Worm (Caenorhabditis elegans) whole organism, young adult: Measurements from ENCODE around the gene srlf-3.
A peak's percentile ranks its signal among the peaks of the same experiment; 100 is the strongest.

Source experiments
- F23B12.7 ChIP-seq: sonication (generic microtip); optimal IDR thresholded peaks from 2 replicates; lab custom pipeline; 2017; ENCODE audit warnings: missing genetic modification characterization, mild to moderate bottlenecking, missing compliant biosample characterization, antibody characterized with exemption, moderate library complexity; ENCODE audit not compliant: insufficient read depth
- ccch-3 ChIP-seq: fragments of 200-800 bp; sonication (Bioruptor generic); optimal IDR thresholded peaks from 2 replicates; lab custom pipeline; 2018; ENCODE audit warnings: mild to moderate bottlenecking, missing genetic modification characterization, missing compliant biosample characterization
- ets-4 ChIP-seq: fragments of 200-800 bp; sonication (Bioruptor generic); optimal IDR thresholded peaks from 2 replicates; lab custom pipeline; 2018; ENCODE audit warnings: mild to moderate bottlenecking, missing genetic modification characterization, missing compliant biosample characterization
- lin-26 ChIP-seq: fragments of 200-800 bp; sonication (Bioruptor generic); IDR thresholded peaks from 2 replicates; pipeline ENCODE4 v1.3.6; 2022; ENCODE audit warnings: missing genetic modification reagents, missing genetic modification characterization, missing compliant biosample characterization
- lir-1 ChIP-seq: fragments of 200-800 bp; sonication (Bioruptor generic); conservative IDR thresholded peaks from 2 replicates; pipeline ENCODE4 v1.3.6; 2022; ENCODE audit warnings: missing genetic modification reagents, missing genetic modification characterization, missing compliant biosample characterization
- lsl-1 ChIP-seq: fragments of 200-800 bp; sonication (Bioruptor generic); optimal IDR thresholded peaks from 2 replicates; lab custom pipeline; 2018; ENCODE audit warnings: mild to moderate bottlenecking, missing genetic modification characterization, moderate library complexity, missing compliant biosample characterization
- madf-8 ChIP-seq: fragments of 200-800 bp; sonication (Bioruptor generic); conservative IDR thresholded peaks from 2 replicates; pipeline ENCODE4 v1.3.6; 2022; ENCODE audit warnings: missing genetic modification reagents, missing genetic modification characterization, missing compliant biosample characterization
- nfya-2 ChIP-seq: fragments of 200-800 bp; sonication (Bioruptor generic); IDR thresholded peaks from 2 replicates; pipeline ENCODE4 v1.3.6; 2022; ENCODE audit warnings: missing genetic modification reagents, missing genetic modification characterization, missing compliant biosample characterization
- nhr-120 ChIP-seq: fragments of 200-800 bp; sonication (Bioruptor generic); IDR thresholded peaks from 2 replicates; pipeline ENCODE4 v1.3.6; 2022; ENCODE audit warnings: missing genetic modification characterization, missing compliant biosample characterization
- nhr-80 ChIP-seq: sonication (generic microtip); optimal IDR thresholded peaks from 2 replicates; lab custom pipeline; 2016; ENCODE audit warnings: missing genetic modification characterization, missing compliant biosample characterization
- unc-62 ChIP-seq: fragments of 150-350 bp; optimal IDR thresholded peaks from 2 replicates; lab custom pipeline; 2014; ENCODE audit warnings: missing biosample characterization, missing genetic modification reagents, missing genetic modification characterization

DNA sequence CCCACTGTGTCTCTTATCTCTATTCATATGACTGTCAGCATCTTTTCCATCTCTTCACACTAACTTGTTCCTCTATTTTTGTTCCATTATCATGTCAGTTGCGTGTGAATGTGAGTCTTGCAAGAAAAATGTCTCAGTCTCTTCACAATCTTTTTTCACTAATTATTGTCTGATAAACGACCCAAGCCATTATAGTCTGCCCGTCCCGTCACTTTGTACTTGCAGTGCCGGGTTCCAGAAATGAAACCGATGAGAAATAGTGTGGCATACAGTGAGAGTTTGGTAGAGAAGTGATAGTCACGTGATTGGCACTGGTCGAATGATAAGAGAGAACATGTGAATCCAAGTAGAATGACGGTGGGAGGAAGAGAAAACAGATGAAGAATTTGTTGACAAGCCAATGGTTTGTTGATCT is 40.3 kb downstream of the srlf-3 start:
- TF ChIP-seq lir-1 (GFP tag; lab: Robert Waterston, UW) (peak; percentile 64), nfya-2 (no peak), lin-26 (GFP tag; lab: Robert Waterston, UW) (0 out of 2 replicates have a peak, but pooled peaks have one; percentile 17), madf-8 (GFP tag; lab: Robert Waterston, UW) (no peak), unc-62 (peak; percentile 57), ets-4 (GFP tag; lab: Kevin White, UChicago) (peak; percentile 97), nhr-80 (tag; lab: Kevin White, UChicago) (peak; percentile 99), ccch-3 (no peak), F23B12.7 (no peak), lsl-1 (GFP tag; lab: Kevin White, UChicago) (no peak), nhr-120 (no peak)
